Fruit fly (Drosophila melanogaster) S2 (cell line): ENCODE data around the gene Drsl2.

Experiments used
- CG8478 ChIP-seq: fragments of >200 bp; optimal IDR thresholded peaks from 2 replicates; lab custom pipeline; 2018
- CTCF ChIP-seq, 2 experiments: fragments of >200 bp; optimal IDR thresholded peaks; 2 replicates each; lab custom pipeline; 2018

The Drsl2 gene

DNA sequence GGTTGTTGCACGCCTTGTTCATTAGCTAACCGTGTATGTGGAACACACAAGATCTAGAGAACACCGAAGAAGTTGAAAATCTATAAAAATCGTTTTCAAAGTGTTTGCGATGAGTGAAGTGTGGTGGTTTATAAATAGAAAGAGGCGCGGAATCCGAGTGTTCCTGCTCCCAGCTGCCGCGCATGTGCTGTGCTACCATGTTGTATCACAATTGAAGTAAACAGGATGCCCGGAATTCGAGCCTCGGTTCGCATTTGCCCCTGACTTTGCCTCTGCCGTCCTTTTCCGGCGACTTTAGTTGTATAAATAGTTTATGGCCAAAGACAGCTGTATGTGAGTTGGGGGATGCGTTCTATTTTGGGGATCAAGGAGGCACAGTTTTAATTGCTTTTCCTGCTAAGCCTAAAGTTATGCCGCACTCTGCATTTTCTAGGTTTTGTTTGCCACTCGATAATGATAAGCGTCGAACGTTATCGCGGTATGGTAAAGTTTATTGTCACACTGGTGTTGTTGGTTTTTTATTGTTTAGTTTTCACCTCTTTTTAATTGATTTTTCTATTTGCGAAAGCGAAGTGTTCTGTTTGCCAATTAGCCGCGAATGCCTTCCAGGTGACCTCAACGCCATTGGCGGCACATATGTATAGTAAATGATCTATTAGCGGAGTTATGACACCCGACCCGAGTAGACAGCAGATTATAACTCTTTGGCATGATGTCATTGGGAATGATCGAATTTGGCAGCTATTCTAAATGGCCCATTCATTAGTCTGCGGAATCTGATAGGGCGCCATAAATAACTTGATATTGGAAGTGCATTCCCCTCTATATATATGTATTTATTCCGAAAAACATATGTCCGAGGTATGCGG is 35.0 kb downstream of the Drsl2 start:
- no peak for TF ChIP-seq CTCF (optimal IDR thresholded peaks at IDR 0.05; lab: Kevin White, UChicago)

- TF ChIP-seq CG8478 (lab: Kevin White, UChicago), result no peak
- TF ChIP-seq CTCF (optimal IDR thresholded peaks at IDR 0.05; lab: Kevin White, UChicago), result no peak
Measured at dm6 chr3L:3349825-3350123, 35.6 kb downstream of the Drsl2 start.

DNA sequence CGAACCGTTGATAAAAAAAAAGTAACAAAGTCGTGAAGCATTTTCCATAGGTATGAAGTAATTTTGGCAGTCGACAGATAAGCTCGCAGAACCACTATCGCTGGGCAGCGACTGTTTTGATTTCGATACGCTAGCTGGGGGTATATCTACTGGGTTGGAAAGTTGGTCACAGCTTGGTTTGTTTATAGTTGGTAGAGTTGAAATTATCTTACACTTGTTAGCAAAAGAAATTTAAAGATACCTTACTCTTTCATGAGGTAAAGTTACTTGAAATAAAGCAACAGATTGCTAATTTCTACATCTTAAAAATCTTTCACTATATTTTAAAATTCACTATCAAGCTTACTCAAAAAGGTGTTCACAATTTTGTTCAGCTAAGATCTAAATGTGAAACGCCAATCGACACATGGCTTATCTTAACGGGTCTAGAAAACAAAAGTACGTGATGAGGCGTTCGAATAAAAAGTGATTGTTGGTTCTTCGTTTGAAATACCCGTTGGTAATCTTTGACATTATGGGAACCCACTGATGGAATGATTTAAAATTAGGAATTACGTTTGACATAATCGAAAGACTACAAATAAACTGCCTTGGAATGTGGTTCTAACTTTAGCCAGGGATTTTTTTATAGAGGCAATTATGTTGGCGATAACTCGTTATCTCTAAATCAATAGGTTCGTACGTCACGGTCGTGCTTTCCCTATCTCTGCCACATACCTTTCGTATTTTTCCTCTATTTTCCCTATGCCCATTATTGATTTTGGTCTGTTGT is 36.6 kb downstream of the Drsl2 start:
- TF ChIP-seq CTCF (optimal IDR thresholded peaks at IDR 0.05; lab: Kevin White, UChicago) (no peak), CG8478 (lab: Kevin White, UChicago) (no peak)

DNA sequence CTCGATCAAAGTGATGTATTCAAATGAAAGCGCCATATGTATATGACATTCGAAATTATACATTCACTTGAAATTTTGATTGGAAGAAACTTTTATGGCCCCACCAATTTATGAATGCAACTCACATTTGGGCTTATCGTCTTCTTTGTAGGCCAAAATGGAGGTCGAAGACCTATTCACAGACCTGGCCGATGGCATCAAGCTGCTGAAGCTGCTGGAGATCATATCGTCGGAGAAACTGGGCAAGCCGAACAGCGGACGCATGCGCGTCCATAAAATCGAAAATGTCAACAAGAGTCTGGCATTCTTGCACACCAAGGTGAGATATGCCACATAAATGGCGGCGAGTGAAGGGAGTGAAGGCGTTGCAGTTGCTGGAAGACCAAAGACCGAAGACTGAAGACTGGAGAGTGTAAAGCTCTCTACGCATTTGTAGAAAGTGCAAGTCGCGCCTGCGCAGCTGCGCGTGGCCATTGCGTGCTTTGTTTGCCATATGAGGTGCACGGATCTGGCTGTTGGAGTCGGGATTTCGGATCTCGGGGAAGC is 37.7 kb downstream of the Drsl2 start:
- TF ChIP-seq CG8478 (lab: Kevin White, UChicago) (no peak), CTCF (optimal IDR thresholded peaks at IDR 0.05; lab: Kevin White, UChicago) (no peak)

DNA sequence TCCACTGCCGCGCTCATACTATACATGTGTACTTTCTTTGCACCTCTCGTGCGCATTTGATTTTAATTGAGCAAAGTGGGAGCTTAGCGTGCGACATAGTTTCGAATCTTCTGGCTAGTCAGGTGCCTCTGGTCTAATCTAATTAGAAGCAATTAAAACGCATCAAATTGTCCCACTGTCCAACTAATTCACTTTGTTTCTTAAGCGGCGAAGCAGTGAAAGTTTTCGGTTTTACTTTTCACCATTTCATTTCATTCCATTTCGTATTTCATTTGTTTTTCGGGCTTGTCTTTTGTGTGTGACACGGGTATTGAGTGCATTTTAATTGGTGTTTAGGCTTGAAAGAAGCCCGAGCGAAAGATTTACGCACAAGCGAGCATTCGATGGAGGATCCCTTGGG is 38.4 kb downstream of the Drsl2 start:
- no peak for TF ChIP-seq CG8478 (lab: Kevin White, UChicago)
- TF ChIP-seq CTCF (optimal IDR thresholded peaks at IDR 0.05; lab: Kevin White, UChicago), result no peak

dm6 chr3L:3353297-3353696 is 39.1 kb downstream of the Drsl2 start:
- TF ChIP-seq CG8478 (lab: Kevin White, UChicago), result no peak
- no peak for TF ChIP-seq CTCF (optimal IDR thresholded peaks at IDR 0.05; lab: Kevin White, UChicago)
